Worm (Caenorhabditis elegans) whole organism, L1 larva: ENCODE results near the gene cyy-1.

Source experiments
- C04F5.9 ChIP-seq: sonication (generic microtip); optimal IDR thresholded peaks from 2 replicates; lab custom pipeline; 2016; ENCODE audit warnings: missing genetic modification characterization, missing compliant biosample characterization
- C16A3.4 ChIP-seq: fragments of 150-350 bp; optimal IDR thresholded peaks from 2 replicates; lab custom pipeline; 2014; ENCODE audit warnings: missing biosample characterization, missing genetic modification characterization
- C34B4.2 ChIP-seq: sonication (generic microtip); optimal IDR thresholded peaks from 2 replicates; lab custom pipeline; 2017; ENCODE audit warnings: mild to moderate bottlenecking, missing genetic modification characterization, missing compliant biosample characterization
- F16B12.6 ChIP-seq: fragments of 150-350 bp; optimal IDR thresholded peaks from 2 replicates; lab custom pipeline; 2014; ENCODE audit warnings: missing biosample characterization, missing genetic modification characterization
- Y116A8C.19 ChIP-seq: sonication (generic microtip); optimal IDR thresholded peaks from 2 replicates; lab custom pipeline; 2016; ENCODE audit warnings: missing compliant biosample characterization, missing genetic modification characterization, borderline replicate concordance
- aha-1 ChIP-seq: fragments of 150-350 bp; optimal IDR thresholded peaks from 2 replicates; lab custom pipeline; 2014; ENCODE audit warnings: missing biosample characterization, missing genetic modification characterization
- ama-1 ChIP-seq: fragments of 150-350 bp; optimal IDR thresholded peaks from 2 replicates; lab custom pipeline; 2014
- blmp-1 ChIP-seq: fragments of 150-350 bp; optimal IDR thresholded peaks from 2 replicates; lab custom pipeline; 2014; ENCODE audit warnings: missing biosample characterization, missing genetic modification characterization
- ceh-63 ChIP-seq: fragments of 200-800 bp; sonication (Bioruptor generic); optimal IDR thresholded peaks from 2 replicates; lab custom pipeline; 2018; ENCODE audit warnings: mild to moderate bottlenecking, missing genetic modification characterization, missing compliant biosample characterization
- ceh-8 ChIP-seq: fragments of 200-800 bp; sonication (Bioruptor generic); optimal IDR thresholded peaks from 2 replicates; lab custom pipeline; 2018; ENCODE audit warnings: mild to moderate bottlenecking, missing genetic modification characterization, moderate library complexity, missing compliant biosample characterization
- dpl-1 ChIP-seq, 3 experiments: fragments of 150-350 bp in 2 of 3; sonication (generic microtip) in 1 of 3; optimal IDR thresholded peaks; 2 replicates each; lab custom pipeline; 2014 to 2017; ENCODE audit warnings: missing biosample characterization in 3 of 3, missing genetic modification characterization in 3 of 3, missing genetic modification reagents in 3 of 3
- dsc-1 ChIP-seq: sonication (generic microtip); optimal IDR thresholded peaks from 2 replicates; lab custom pipeline; 2016; ENCODE audit warnings: mild to moderate bottlenecking, missing genetic modification characterization, missing compliant biosample characterization
- efl-1 ChIP-seq, 4 experiments: fragments of 150-350 bp; optimal IDR thresholded peaks in 3 of 4; peaks in 1 of 4; 1 replicate in 1 of 4; 2 replicates in 3 of 4; lab custom pipeline; 2014; ENCODE audit warnings: missing biosample characterization in 2 of 4, missing genetic modification characterization in 2 of 4, missing genetic modification reagents in 2 of 4
- elt-3 ChIP-seq, 6 experiments: fragments of 150-350 bp in 1 of 6; sonication (generic microtip); optimal IDR thresholded peaks; 2 replicates each; lab custom pipeline; 2017 to 2018; ENCODE audit warnings: missing biosample characterization in 6 of 6, missing genetic modification characterization in 6 of 6, inconsistent platforms in 1 of 6
- ets-5 ChIP-seq: fragments of 200-800 bp; sonication (Bioruptor generic); IDR thresholded peaks from 2 replicates; pipeline ENCODE4 v1.3.6; 2022; ENCODE audit warnings: missing genetic modification characterization, missing compliant biosample characterization
- fkh-10 ChIP-seq: sonication (generic microtip); optimal IDR thresholded peaks from 2 replicates; lab custom pipeline; 2017; ENCODE audit warnings: missing biosample characterization, missing genetic modification reagents, missing genetic modification characterization
- fkh-4 ChIP-seq: sonication (generic microtip); optimal IDR thresholded peaks from 2 replicates; lab custom pipeline; 2016; ENCODE audit warnings: missing compliant biosample characterization, missing genetic modification characterization, borderline replicate concordance
- grh-1 ChIP-seq: fragments of 200-800 bp; sonication (Bioruptor generic); IDR thresholded peaks from 2 replicates; pipeline ENCODE4 v1.3.6; 2022; ENCODE audit warnings: missing genetic modification reagents, missing genetic modification characterization, missing compliant biosample characterization
- hlh-4 ChIP-seq: sonication (generic microtip); optimal IDR thresholded peaks from 2 replicates; lab custom pipeline; 2016; ENCODE audit warnings: mild to moderate bottlenecking, missing genetic modification characterization, missing compliant biosample characterization
- hpl-2 ChIP-seq: fragments of 150-350 bp; optimal IDR thresholded peaks from 2 replicates; lab custom pipeline; 2014; ENCODE audit warnings: missing biosample characterization, missing genetic modification reagents, missing genetic modification characterization
- irx-1 ChIP-seq: sonication (generic microtip); optimal IDR thresholded peaks from 2 replicates; lab custom pipeline; 2016; ENCODE audit warnings: missing genetic modification characterization, missing compliant biosample characterization
- jun-1 ChIP-seq: fragments of 150-350 bp; optimal IDR thresholded peaks from 2 replicates; lab custom pipeline; 2014; ENCODE audit warnings: missing biosample characterization, missing genetic modification reagents, missing genetic modification characterization
- lin-39 ChIP-seq: fragments of 150-350 bp; optimal IDR thresholded peaks from 2 replicates; lab custom pipeline; 2014; ENCODE audit warnings: missing biosample characterization, missing genetic modification reagents, missing genetic modification characterization
- lsy-2 ChIP-seq, 2 experiments: fragments of 150-350 bp; optimal IDR thresholded peaks; 2 replicates each; lab custom pipeline; 2014; ENCODE audit warnings: missing biosample characterization in 2 of 2, missing genetic modification characterization in 2 of 2
- mab-9 ChIP-seq: fragments of 200-800 bp; sonication (Bioruptor generic); IDR thresholded peaks from 2 replicates; pipeline ENCODE4 v1.3.6; 2022; ENCODE audit warnings: missing genetic modification reagents, missing genetic modification characterization, missing compliant biosample characterization
- nhr-71 ChIP-seq: sonication (generic microtip); optimal IDR thresholded peaks from 2 replicates; lab custom pipeline; 2016; ENCODE audit warnings: mild to moderate bottlenecking, missing genetic modification characterization, moderate library complexity, missing compliant biosample characterization
- nhr-76 ChIP-seq: sonication (generic microtip); optimal IDR thresholded peaks from 2 replicates; lab custom pipeline; 2017; ENCODE audit warnings: missing biosample characterization, missing genetic modification characterization
- nhr-77 ChIP-seq: fragments of 150-350 bp; optimal IDR thresholded peaks from 2 replicates; lab custom pipeline; 2014; ENCODE audit warnings: missing biosample characterization, missing genetic modification characterization
- nhr-85 ChIP-seq: sonication (generic microtip); peaks from one replicate; lab custom pipeline; 2016; ENCODE audit warnings: missing genetic modification characterization, inconsistent platforms, missing compliant biosample characterization
- pag-3 ChIP-seq: sonication (generic microtip); optimal IDR thresholded peaks from 2 replicates; lab custom pipeline; 2017; ENCODE audit warnings: missing genetic modification characterization, mild to moderate bottlenecking, missing compliant biosample characterization, antibody characterized with exemption, borderline replicate concordance; ENCODE audit not compliant: insufficient read depth
- snpc-4 ChIP-seq: fragments of 150-350 bp; optimal IDR thresholded peaks from 2 replicates; lab custom pipeline; 2014; ENCODE audit warnings: missing biosample characterization, missing genetic modification characterization
- sox-4 ChIP-seq: sonication (generic microtip); optimal IDR thresholded peaks from 2 replicates; lab custom pipeline; 2016; ENCODE audit warnings: missing genetic modification characterization, missing compliant biosample characterization
- tlp-1 ChIP-seq: fragments of 150-350 bp; optimal IDR thresholded peaks from 2 replicates; lab custom pipeline; 2014; ENCODE audit warnings: missing biosample characterization, missing genetic modification characterization
- unc-130 ChIP-seq: fragments of 150-350 bp; optimal IDR thresholded peaks from 2 replicates; lab custom pipeline; 2017; ENCODE audit warnings: missing biosample characterization, missing genetic modification characterization, inconsistent platforms
- unc-62 ChIP-seq: fragments of 150-350 bp; optimal IDR thresholded peaks from 2 replicates; lab custom pipeline; 2014; ENCODE audit warnings: missing biosample characterization, missing genetic modification reagents, missing genetic modification characterization
- unc-86 ChIP-seq: sonication (generic microtip); optimal IDR thresholded peaks from 2 replicates; lab custom pipeline; 2016; ENCODE audit warnings: missing genetic modification characterization, missing compliant biosample characterization
- ztf-11 ChIP-seq, 2 experiments: sonication (generic microtip); optimal IDR thresholded peaks; 2 replicates each; lab custom pipeline; 2016 to 2017; ENCODE audit warnings: missing genetic modification characterization in 2 of 2, missing biosample characterization in 1 of 2, missing compliant biosample characterization in 1 of 2

cyy-1 gene

DNA sequence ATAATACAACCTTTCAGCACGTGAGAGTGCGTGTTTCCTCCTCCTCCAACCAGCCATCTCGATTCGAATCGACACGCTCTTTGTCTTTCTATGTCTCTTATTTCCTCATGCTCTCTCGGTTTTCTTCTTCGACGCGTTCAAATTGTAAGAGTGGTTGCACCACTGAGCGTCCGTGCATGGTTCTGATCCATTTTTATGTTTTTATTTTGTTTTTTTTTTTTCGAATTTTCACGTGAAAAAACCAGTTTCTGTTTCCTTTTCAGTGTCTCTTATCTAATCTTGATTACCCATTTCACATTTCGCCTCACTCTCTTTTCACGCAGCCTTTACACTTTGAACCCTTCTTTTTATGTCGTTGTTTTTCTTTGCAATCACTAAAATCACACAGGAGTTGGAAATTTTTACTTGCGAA, 34.8 kb upstream of the cyy-1 start (continued):
- TF ChIP-seq ama-1 (lab: Kevin White, UChicago) (no peak), pag-3 (no peak), grh-1 (GFP tag; lab: Robert Waterston, UW) (peak; percentile 72), C16A3.4 (tag; lab: Kevin White, UChicago) (no peak), elt-3 (tag; optimal IDR thresholded peaks at IDR 0.05; lab: Kevin White, UChicago) (peak in 4 of 6 experiments; percentile 53 to 91 (median 72)), hpl-2 (no peak), C04F5.9 (tag; lab: Kevin White, UChicago) (no peak), nhr-71 (peak; percentile 56), lsy-2 (tag; optimal IDR thresholded peaks at IDR 0.05; lab: Kevin White, UChicago) (peak; percentile 7 to 27), unc-86 (tag; lab: Kevin White, UChicago) (no peak), F16B12.6 (tag; lab: Kevin White, UChicago) (no peak), nhr-76 (no peak), dsc-1 (tag; lab: Kevin White, UChicago) (no peak), hlh-4 (no peak), snpc-4 (tag; lab: Kevin White, UChicago) (no peak), ets-5 (GFP tag; lab: Robert Waterston, UW) (no peak), fkh-10 (no peak), lin-39 (tag; lab: Kevin White, UChicago) (no peak), aha-1 (no peak), jun-1 (no peak), sox-4 (tag; lab: Kevin White, UChicago) (no peak), tlp-1 (tag; lab: Kevin White, UChicago) (no peak), nhr-77 (no peak), C34B4.2 (tag; lab: Kevin White, UChicago) (no peak), ceh-8 (GFP tag; lab: Kevin White, UChicago) (no peak), mab-9 (GFP tag; lab: Robert Waterston, UW) (no peak), unc-62 (GFP tag; lab: Kevin White, UChicago) (no peak), unc-130 (no peak), Y116A8C.19 (tag; lab: Kevin White, UChicago) (no peak), ceh-63 (GFP tag; lab: Kevin White, UChicago) (no peak), ztf-11 (tag; optimal IDR thresholded peaks at IDR 0.05; lab: Kevin White, UChicago) (no peak)
- TF ChIP-seq, all 84 proteins: peak for 20

DNA sequence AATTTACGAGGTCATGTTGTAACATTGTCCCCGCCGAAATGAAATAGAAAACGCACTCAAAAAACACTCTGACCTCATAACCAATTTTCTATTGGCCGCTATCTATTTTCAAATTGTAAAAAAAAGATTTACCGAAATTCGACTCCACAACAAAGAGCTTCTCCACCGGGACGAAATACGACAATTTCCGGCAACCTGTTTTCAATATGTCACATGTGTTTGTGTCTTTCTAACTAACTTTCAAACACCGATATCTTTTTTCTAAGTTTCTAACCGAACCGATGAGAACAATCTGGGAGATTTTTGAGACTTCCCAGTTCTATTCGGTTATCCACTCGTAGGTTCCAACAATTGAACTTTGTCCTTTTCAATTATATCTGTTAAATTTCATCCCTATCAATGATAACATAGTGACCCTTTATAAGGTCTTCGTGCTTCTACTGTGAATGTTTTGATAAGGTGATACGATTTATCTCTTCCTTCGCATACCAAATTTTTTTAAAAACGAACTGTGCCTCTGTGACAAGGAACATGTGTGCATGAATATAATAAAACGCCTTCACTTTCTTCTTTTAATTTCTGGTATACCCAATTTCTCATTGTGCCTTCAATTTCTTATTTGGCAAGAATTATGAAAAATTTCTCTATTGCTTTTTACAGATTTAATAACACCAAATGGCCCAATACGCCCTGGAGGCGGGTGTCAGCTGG, 33.9 kb upstream of the cyy-1 start, which contains the start of gene lmbr-1:
Gene lmbr-1 (plus strand): TSS at position 661 of the 711 bp plus-strand sequence.
- no peak for TF ChIP-seq Y116A8C.19 (tag; lab: Kevin White, UChicago)
- TF ChIP-seq dsc-1 (tag; lab: Kevin White, UChicago), result peak; percentile 93
- no peak for TF ChIP-seq nhr-76
- peak; percentile 25 for TF ChIP-seq blmp-1
- no peak for TF ChIP-seq unc-86 (tag; lab: Kevin White, UChicago)
- TF ChIP-seq nhr-77, result no peak
- TF ChIP-seq F16B12.6 (tag; lab: Kevin White, UChicago), result no peak
- TF ChIP-seq C04F5.9 (tag; lab: Kevin White, UChicago), result no peak
- no peak for TF ChIP-seq irx-1 (tag; lab: Kevin White, UChicago)
- peak; percentile 58 for TF ChIP-seq fkh-4 (tag; lab: Kevin White, UChicago)
- no peak for TF ChIP-seq unc-130
- TF ChIP-seq nhr-85 (tag; lab: Kevin White, UChicago), result peak; percentile 13
- TF ChIP-seq efl-1 (optimal IDR thresholded peaks at IDR 0.05; lab: Kevin White, UChicago), result no peak
- peak in 1 of 2 experiments; percentile 46 for TF ChIP-seq efl-1 (GFP tag; optimal IDR thresholded peaks at IDR 0.05 in 1 of 2; lab: Kevin White, UChicago)

ce11 chrIII:8375000-8375399, 30.7 kb upstream of the cyy-1 start, which contains the start of gene met-2:
Gene met-2 (plus strand): TSS chrIII:8375300.
- TF ChIP-seq efl-1 (optimal IDR thresholded peaks at IDR 0.05; lab: Kevin White, UChicago) (no peak), efl-1 (GFP tag; optimal IDR thresholded peaks at IDR 0.05 in 1 of 2; lab: Kevin White, UChicago) (peak in 1 of 2 experiments; percentile 26), dpl-1 (GFP tag; optimal IDR thresholded peaks at IDR 0.05; lab: Kevin White, UChicago) (no peak)
